Worm (Caenorhabditis elegans) whole organism, L4 larva: ENCODE results near the gene K09F6.13.

Source experiments
- D1046.2 ChIP-seq: fragments of 200-800 bp; sonication (Bioruptor generic); IDR thresholded peaks from 2 replicates; pipeline ENCODE4 v1.3.6; 2022; ENCODE audit warnings: missing genetic modification characterization, missing compliant biosample characterization
- F10B5.3 ChIP-seq: sonication (generic microtip); optimal IDR thresholded peaks from 2 replicates; lab custom pipeline; 2016; ENCODE audit warnings: mild to moderate bottlenecking, missing genetic modification characterization, missing compliant biosample characterization
- F49E8.2 ChIP-seq: sonication (generic microtip); optimal IDR thresholded peaks from 2 replicates; lab custom pipeline; 2016; ENCODE audit warnings: missing compliant biosample characterization, mild to moderate bottlenecking, missing genetic modification characterization, borderline replicate concordance
- ZK337.2 ChIP-seq: fragments of 200-800 bp; sonication (Bioruptor generic); IDR thresholded peaks from 2 replicates; pipeline ENCODE4 v1.3.6; 2022; ENCODE audit warnings: missing genetic modification reagents, missing genetic modification characterization, missing compliant biosample characterization
- arid-1 ChIP-seq: fragments of 200-800 bp; sonication (Bioruptor generic); conservative IDR thresholded peaks from 2 replicates; pipeline ENCODE4 v1.3.6; 2022; ENCODE audit warnings: missing genetic modification reagents, missing genetic modification characterization, missing compliant biosample characterization
- ceh-62 ChIP-seq: sonication (generic microtip); optimal IDR thresholded peaks from 2 replicates; lab custom pipeline; 2017; ENCODE audit warnings: missing biosample characterization, missing genetic modification characterization
- ctbp-1 ChIP-seq: fragments of 200-800 bp; sonication (Bioruptor generic); IDR thresholded peaks from 2 replicates; pipeline ENCODE4 v1.3.6; 2022; ENCODE audit warnings: missing genetic modification reagents, missing genetic modification characterization, missing compliant biosample characterization
- daf-16 ChIP-seq, 3 experiments: sonication (generic microtip); optimal IDR thresholded peaks; 2 replicates each; lab custom pipeline; 2016 to 2017; ENCODE audit warnings: missing genetic modification characterization in 3 of 3, missing genetic modification reagents in 3 of 3, mild to moderate bottlenecking in 2 of 3, missing compliant biosample characterization in 2 of 3, missing biosample characterization in 1 of 3, moderate library complexity in 1 of 3
- daf-8 ChIP-seq: fragments of 200-800 bp; sonication (Bioruptor generic); IDR thresholded peaks from 2 replicates; pipeline ENCODE4 v1.3.6; 2022; ENCODE audit warnings: missing genetic modification characterization, missing compliant biosample characterization
- dmd-6 ChIP-seq: fragments of 200-800 bp; sonication (Bioruptor generic); IDR thresholded peaks from 2 replicates; pipeline ENCODE4 v1.3.6; 2022; ENCODE audit warnings: missing genetic modification reagents, missing genetic modification characterization, missing compliant biosample characterization
- dmd-9 ChIP-seq: fragments of 200-800 bp; sonication (Bioruptor generic); IDR thresholded peaks from 2 replicates; pipeline ENCODE4 v1.3.6; 2022; ENCODE audit warnings: missing genetic modification reagents, missing genetic modification characterization, missing compliant biosample characterization
- duxl-1 ChIP-seq: sonication (generic microtip); optimal IDR thresholded peaks from 2 replicates; lab custom pipeline; 2016; ENCODE audit warnings: mild to moderate bottlenecking, missing genetic modification characterization, moderate library complexity, missing compliant biosample characterization; ENCODE audit not compliant: poor library complexity
- dve-1 ChIP-seq: sonication (generic microtip); optimal IDR thresholded peaks from 2 replicates; lab custom pipeline; 2017; ENCODE audit warnings: antibody characterized with exemption, mild to moderate bottlenecking, missing genetic modification characterization, missing compliant biosample characterization; ENCODE audit not compliant: insufficient read depth
- egl-43 ChIP-seq: fragments of 200-800 bp; sonication (Bioruptor generic); IDR thresholded peaks from 2 replicates; pipeline ENCODE4 v1.3.6; 2022; ENCODE audit warnings: missing genetic modification reagents, missing genetic modification characterization, missing compliant biosample characterization
- fkh-10 ChIP-seq: fragments of 150-350 bp; optimal IDR thresholded peaks from 2 replicates; lab custom pipeline; 2014; ENCODE audit warnings: missing biosample characterization, missing genetic modification reagents, missing genetic modification characterization
- hlh-11 ChIP-seq: fragments of 200-800 bp; sonication (Bioruptor generic); optimal IDR thresholded peaks from 2 replicates; lab custom pipeline; 2018; ENCODE audit warnings: mild to moderate bottlenecking, missing genetic modification characterization, missing compliant biosample characterization
- hlh-30 ChIP-seq: sonication (generic microtip); optimal IDR thresholded peaks from 2 replicates; lab custom pipeline; 2017; ENCODE audit warnings: antibody characterized with exemption, mild to moderate bottlenecking, missing genetic modification characterization, missing compliant biosample characterization; ENCODE audit not compliant: insufficient read depth
- lin-1 ChIP-seq: fragments of 200-800 bp; sonication (Bioruptor generic); IDR thresholded peaks from 2 replicates; pipeline ENCODE4 v1.3.6; 2022; ENCODE audit warnings: missing genetic modification reagents, missing genetic modification characterization, missing compliant biosample characterization
- lin-13 ChIP-seq: fragments of 150-350 bp; optimal IDR thresholded peaks from 2 replicates; lab custom pipeline; 2014; ENCODE audit warnings: missing biosample characterization, missing genetic modification reagents, missing genetic modification characterization
- mdl-1 ChIP-seq, 2 experiments: fragments of 150-350 bp in 1 of 2; sonication (generic microtip) in 1 of 2; optimal IDR thresholded peaks; 2 replicates each; lab custom pipeline; 2014 to 2017; ENCODE audit warnings: missing biosample characterization in 2 of 2, missing genetic modification characterization in 2 of 2
- mdt-29 ChIP-seq: fragments of 200-800 bp; sonication (Bioruptor generic); IDR thresholded peaks from 2 replicates; pipeline ENCODE4 v1.3.6; 2022; ENCODE audit warnings: missing genetic modification reagents, missing genetic modification characterization, missing compliant biosample characterization
- mxl-3 ChIP-seq: fragments of 200-800 bp; sonication (Bioruptor generic); optimal IDR thresholded peaks from 2 replicates; lab custom pipeline; 2018; ENCODE audit warnings: mild to moderate bottlenecking, missing genetic modification characterization, missing compliant biosample characterization
- nhr-28 ChIP-seq: fragments of 150-350 bp; optimal IDR thresholded peaks from 2 replicates; lab custom pipeline; 2014; ENCODE audit warnings: missing biosample characterization, missing genetic modification characterization
- nhr-77 ChIP-seq: fragments of 150-350 bp; optimal IDR thresholded peaks from 2 replicates; lab custom pipeline; 2014; ENCODE audit warnings: missing biosample characterization, missing genetic modification characterization
- php-3 ChIP-seq: fragments of 200-800 bp; sonication (Bioruptor generic); IDR thresholded peaks from 2 replicates; pipeline ENCODE4 v1.3.6; 2022; ENCODE audit warnings: missing genetic modification reagents, missing genetic modification characterization, missing compliant biosample characterization
- pqm-1 ChIP-seq: sonication (generic microtip); optimal IDR thresholded peaks from 2 replicates; lab custom pipeline; 2017; ENCODE audit warnings: missing biosample characterization, missing genetic modification characterization
- sdz-12 ChIP-seq: fragments of 200-800 bp; sonication (Bioruptor generic); optimal IDR thresholded peaks from 2 replicates; lab custom pipeline; 2018; ENCODE audit warnings: mild to moderate bottlenecking, missing genetic modification characterization, missing compliant biosample characterization
- skn-1 ChIP-seq: fragments of 150-350 bp; optimal IDR thresholded peaks from 2 replicates; lab custom pipeline; 2014; ENCODE audit warnings: missing biosample characterization, missing genetic modification characterization
- tag-97 ChIP-seq: fragments of 200-800 bp; sonication (Bioruptor generic); IDR thresholded peaks from 2 replicates; pipeline ENCODE4 v1.3.6; 2022; ENCODE audit warnings: missing genetic modification characterization, missing compliant biosample characterization
- unc-62 ChIP-seq, 3 experiments: fragments of 150-350 bp in 1 of 3; sonication (generic microtip); optimal IDR thresholded peaks in 2 of 3; peaks in 1 of 3; 1 replicate in 1 of 3; 2 replicates in 2 of 3; lab custom pipeline; 2014 to 2017; ENCODE audit warnings: missing biosample characterization in 3 of 3, missing genetic modification characterization in 3 of 3, missing genetic modification reagents in 3 of 3, missing genotype in 1 of 3
- vab-7 ChIP-seq: fragments of 200-800 bp; sonication (Bioruptor generic); IDR thresholded peaks from 2 replicates; pipeline ENCODE4 v1.3.6; 2022; ENCODE audit warnings: missing genetic modification reagents, missing genetic modification characterization, missing compliant biosample characterization

The K09F6.13 gene

ce11 chrII:2322857-2323518 lies 34.1 kb downstream of the K09F6.13 start, which contains the start of the genes ZK1240.6 and ZK1240.2:
Gene ZK1240.6 (minus strand): TSS chrII:2322907.
Gene ZK1240.2 (plus strand): TSS chrII:2323376.
- TF ChIP-seq fkh-10 (GFP tag; lab: Kevin White, UChicago) = no peak
- TF ChIP-seq dmd-6 (GFP tag; lab: Robert Waterston, UW) = peak; percentile 76
- peak; percentile 17; the same call in 1 of the 2 replicates for TF ChIP-seq lin-1
- no peak for TF ChIP-seq daf-16 (GFP tag; optimal IDR thresholded peaks at IDR 0.05; lab: Kevin White, UChicago)
- TF ChIP-seq daf-16 (tag; optimal IDR thresholded peaks at IDR 0.05; lab: Kevin White, UChicago) = peak; percentile 72
- no peak for TF ChIP-seq vab-7 (GFP tag; lab: Robert Waterston, UW)
- peak; percentile 85 for TF ChIP-seq pqm-1 (tag; lab: Kevin White, UChicago)
- peak; percentile 51 for TF ChIP-seq dve-1 (tag; lab: Kevin White, UChicago)
- no peak for TF ChIP-seq ceh-62
- TF ChIP-seq nhr-28 = peak; percentile 69
- peak; percentile 55 for TF ChIP-seq hlh-11
- no peak for TF ChIP-seq duxl-1 (tag; lab: Kevin White, UChicago)
- TF ChIP-seq D1046.2 (GFP tag; lab: Robert Waterston, UW) = no peak
- TF ChIP-seq hlh-30 (tag; lab: Kevin White, UChicago) = peak; percentile 29

ce11 chrII:2324956-2325355 lies 36.0 kb downstream of the K09F6.13 start, which contains the start of gene ZK1240.11:
Gene ZK1240.11 (plus strand): TSS chrII:2325256.
- no peak for TF ChIP-seq ZK337.2 (GFP tag; lab: Robert Waterston, UW)
- TF ChIP-seq tag-97 (GFP tag; lab: Robert Waterston, UW) = no peak
- no peak for TF ChIP-seq lin-13
- no peak for TF ChIP-seq ctbp-1
- no peak for TF ChIP-seq vab-7 (GFP tag; lab: Robert Waterston, UW)

ce11 chrII:2328963-2329442 lies 40.1 kb downstream of the K09F6.13 start, which contains the start of the genes ZK1240.8 and ZK1240.1:
Gene ZK1240.8 (minus strand): TSS chrII:2329063.
Gene ZK1240.1 (plus strand): TSS chrII:2329392.
- TF ChIP-seq nhr-28 (peak; percentile 3), F10B5.3 (tag; lab: Kevin White, UChicago) (no peak), unc-62 (GFP tag; optimal IDR thresholded peaks at IDR 0.05 in 1 of 2; lab: Kevin White, UChicago) (peak in 1 of 2 experiments; percentile 86), unc-62 (tag; optimal IDR thresholded peaks at IDR 0.05; lab: Kevin White, UChicago) (no peak)

ce11 chrII:2330462-2330861 lies 41.5 kb downstream of the K09F6.13 start:
- TF ChIP-seq nhr-28 (no peak), mdt-29 (GFP tag; lab: Robert Waterston, UW) (0 out of 2 replicates have a peak, but pooled peaks have one; percentile 28)
- TF ChIP-seq, all 104 proteins: peak for 1

- TF ChIP-seq daf-16 (GFP tag; optimal IDR thresholded peaks at IDR 0.05; lab: Kevin White, UChicago) (no peak), daf-16 (tag; optimal IDR thresholded peaks at IDR 0.05; lab: Kevin White, UChicago) (peak; percentile 11), arid-1 (GFP tag; lab: Robert Waterston, UW) (no peak), dve-1 (tag; lab: Kevin White, UChicago) (no peak), skn-1 (tag; lab: Kevin White, UChicago) (no peak), nhr-28 (no peak)
Measured at ce11 chrII:2332220-2332619, 43.3 kb downstream of the K09F6.13 start, which contains the start of gene F43C11.8. Gene F43C11.8 (plus strand): TSS chrII:2332520.

- TF ChIP-seq sdz-12 (GFP tag; lab: Kevin White, UChicago) = no peak
- TF ChIP-seq egl-43 = no peak
- peak in 1 of 2 experiments; percentile 35 for TF ChIP-seq mdl-1 (tag; optimal IDR thresholded peaks at IDR 0.05; lab: Kevin White, UChicago)
- TF ChIP-seq dmd-6 (GFP tag; lab: Robert Waterston, UW) = peak; percentile 71
- no peak for TF ChIP-seq skn-1 (tag; lab: Kevin White, UChicago)
- peak; percentile 69 for TF ChIP-seq nhr-77 (tag; lab: Kevin White, UChicago)
- TF ChIP-seq pqm-1 (tag; lab: Kevin White, UChicago) = peak; percentile 80
- no peak for TF ChIP-seq daf-8 (GFP tag; lab: Robert Waterston, UW)
- peak; percentile 82 for TF ChIP-seq nhr-28
- TF ChIP-seq php-3 (GFP tag; lab: Robert Waterston, UW) = 0 out of 2 replicates have a peak, but pooled peaks have one; percentile 19
- no peak for TF ChIP-seq mxl-3 (GFP tag; lab: Kevin White, UChicago)
- TF ChIP-seq daf-16 (GFP tag; optimal IDR thresholded peaks at IDR 0.05; lab: Kevin White, UChicago) = no peak
- peak; percentile 63 for TF ChIP-seq daf-16 (tag; optimal IDR thresholded peaks at IDR 0.05; lab: Kevin White, UChicago)
- peak; percentile 58 for TF ChIP-seq hlh-11
- no peak for TF ChIP-seq dmd-9 (GFP tag; lab: Robert Waterston, UW)
- peak; percentile 52 for TF ChIP-seq hlh-30 (tag; lab: Kevin White, UChicago)
- no peak for TF ChIP-seq unc-62 (GFP tag; optimal IDR thresholded peaks at IDR 0.05 in 1 of 2; lab: Kevin White, UChicago)
- TF ChIP-seq unc-62 (tag; optimal IDR thresholded peaks at IDR 0.05; lab: Kevin White, UChicago) = no peak
- TF ChIP-seq F49E8.2 (tag; lab: Kevin White, UChicago) = no peak
- TF ChIP-seq dve-1 (tag; lab: Kevin White, UChicago) = peak; percentile 56
Measured at ce11 chrII:2335572-2335971, 46.7 kb downstream of the K09F6.13 start, which contains the start of gene F43C11.7. Gene F43C11.7 (plus strand): TSS chrII:2335897.
